Worm (Caenorhabditis elegans) whole organism, mixed stage, embryonic: ENCODE data around the gene irld-45.
"Not testable (repeated sequence)": the region's sequence is repeated elsewhere in the genome, so short reads cannot be mapped to it uniquely, and the experiment has no call there.

ENCODE experiments used
- M03D4.4 ChIP-seq: sonication (generic microtip); optimal IDR thresholded peaks from 2 replicates; lab custom pipeline; 2017; ENCODE audit warnings: mild to moderate bottlenecking, missing genetic modification characterization, missing compliant biosample characterization
- ceh-39 ChIP-seq: fragments of 150-350 bp; optimal IDR thresholded peaks from 2 replicates; lab custom pipeline; 2014; ENCODE audit warnings: missing biosample characterization, missing genetic modification characterization
- ceh-83 ChIP-seq: fragments of 200-800 bp; sonication (Bioruptor generic); optimal IDR thresholded peaks from 2 replicates; lab custom pipeline; 2018; ENCODE audit warnings: mild to moderate bottlenecking, missing genetic modification characterization, missing compliant biosample characterization
- ces-1 ChIP-seq: fragments of 150-350 bp; optimal IDR thresholded peaks from 2 replicates; lab custom pipeline; 2014; ENCODE audit warnings: missing biosample characterization, missing genetic modification reagents, missing genetic modification characterization
- cnd-1 ChIP-seq: fragments of 200-800 bp; sonication (Bioruptor generic); optimal IDR thresholded peaks from 2 replicates; lab custom pipeline; 2018; ENCODE audit warnings: mild to moderate bottlenecking, missing genetic modification characterization, missing compliant biosample characterization
- drap-1 ChIP-seq: fragments of 200-800 bp; sonication (Bioruptor generic); optimal IDR thresholded peaks from 3 replicates; lab custom pipeline; 2018; ENCODE audit warnings: mild to moderate bottlenecking, missing genetic modification characterization, missing compliant biosample characterization
- elt-1 ChIP-seq: sonication (generic microtip); optimal IDR thresholded peaks from 2 replicates; lab custom pipeline; 2017; ENCODE audit warnings: missing genetic modification characterization, mild to moderate bottlenecking, missing compliant biosample characterization, antibody characterized with exemption, moderate library complexity, borderline replicate concordance; ENCODE audit not compliant: insufficient read depth
- elt-3 ChIP-seq: fragments of 150-350 bp; optimal IDR thresholded peaks from 2 replicates; lab custom pipeline; 2014; ENCODE audit warnings: missing biosample characterization, missing genetic modification characterization
- hlh-1 ChIP-seq: fragments of 150-350 bp; optimal IDR thresholded peaks from 2 replicates; lab custom pipeline; 2014; ENCODE audit warnings: missing biosample characterization, missing genetic modification reagents, missing genetic modification characterization
- lin-13 ChIP-seq: fragments of 150-350 bp; optimal IDR thresholded peaks from 2 replicates; lab custom pipeline; 2014; ENCODE audit warnings: missing biosample characterization, missing genetic modification characterization
- lin-32 ChIP-seq: fragments of 200-800 bp; sonication (Bioruptor generic); optimal IDR thresholded peaks from 2 replicates; lab custom pipeline; 2018; ENCODE audit warnings: mild to moderate bottlenecking, missing genetic modification characterization, missing compliant biosample characterization
- lsy-2 ChIP-seq: fragments of 150-350 bp; optimal IDR thresholded peaks from 2 replicates; lab custom pipeline; 2014; ENCODE audit warnings: missing biosample characterization, missing genetic modification characterization
- mep-1 ChIP-seq: fragments of 150-350 bp; optimal IDR thresholded peaks from 2 replicates; lab custom pipeline; 2017; ENCODE audit warnings: missing biosample characterization, missing genetic modification reagents, missing genetic modification characterization, inconsistent platforms
- mls-2 ChIP-seq: sonication (generic microtip); optimal IDR thresholded peaks from 2 replicates; lab custom pipeline; 2016; ENCODE audit warnings: mild to moderate bottlenecking, missing genetic modification characterization, moderate library complexity, missing compliant biosample characterization
- nhr-12 ChIP-seq: fragments of 150-350 bp; optimal IDR thresholded peaks from 2 replicates; lab custom pipeline; 2014; ENCODE audit warnings: missing biosample characterization, missing genetic modification characterization
- nhr-2 ChIP-seq: fragments of 150-350 bp; optimal IDR thresholded peaks from 2 replicates; lab custom pipeline; 2014; ENCODE audit warnings: missing biosample characterization, missing genetic modification characterization
- nhr-237 ChIP-seq: fragments of 150-350 bp; optimal IDR thresholded peaks from 2 replicates; lab custom pipeline; 2014; ENCODE audit warnings: missing biosample characterization, missing genetic modification characterization
- nhr-28 ChIP-seq: fragments of 150-350 bp; optimal IDR thresholded peaks from 2 replicates; lab custom pipeline; 2014; ENCODE audit warnings: missing biosample characterization, missing genetic modification characterization
- nhr-76 ChIP-seq: sonication (generic microtip); optimal IDR thresholded peaks from 2 replicates; lab custom pipeline; 2017; ENCODE audit warnings: missing biosample characterization, missing genetic modification characterization
- pha-4 ChIP-seq: fragments of 150-350 bp; optimal IDR thresholded peaks from 2 replicates; lab custom pipeline; 2018; ENCODE audit warnings: missing biosample characterization, missing genetic modification reagents, missing genetic modification characterization
- sem-2 ChIP-seq: fragments of 200-800 bp; sonication (Bioruptor generic); optimal IDR thresholded peaks from 2 replicates; lab custom pipeline; 2018; ENCODE audit warnings: mild to moderate bottlenecking, missing genetic modification characterization, missing compliant biosample characterization
- snpc-4 ChIP-seq: fragments of 150-350 bp; optimal IDR thresholded peaks from 2 replicates; lab custom pipeline; 2014; ENCODE audit warnings: missing biosample characterization, missing genetic modification characterization
- sptf-1 ChIP-seq: sonication (generic microtip); optimal IDR thresholded peaks from 2 replicates; lab custom pipeline; 2017; ENCODE audit warnings: mild to moderate bottlenecking, missing genetic modification characterization, moderate library complexity, missing compliant biosample characterization
- tbx-8 ChIP-seq: fragments of 200-800 bp; sonication (Bioruptor generic); optimal IDR thresholded peaks from 2 replicates; lab custom pipeline; 2018; ENCODE audit warnings: mild to moderate bottlenecking, missing genetic modification characterization, moderate library complexity, missing compliant biosample characterization
- unc-120 ChIP-seq: sonication (generic microtip); optimal IDR thresholded peaks from 2 replicates; lab custom pipeline; 2017; ENCODE audit warnings: missing genetic modification characterization, missing compliant biosample characterization; ENCODE audit not compliant: poor library complexity, severe bottlenecking
- unc-39 ChIP-seq: fragments of 150-350 bp; optimal IDR thresholded peaks from 2 replicates; lab custom pipeline; 2014; ENCODE audit warnings: missing biosample characterization, missing genetic modification characterization
- unc-62 ChIP-seq: fragments of 150-350 bp; optimal IDR thresholded peaks from 2 replicates; lab custom pipeline; 2014; ENCODE audit warnings: missing biosample characterization, missing genetic modification reagents, missing genetic modification characterization
- zip-8 ChIP-seq: fragments of 150-350 bp; optimal IDR thresholded peaks from 2 replicates; lab custom pipeline; 2014; ENCODE audit warnings: missing biosample characterization, missing genetic modification characterization
- ztf-11 ChIP-seq: fragments of 150-350 bp; optimal IDR thresholded peaks from 2 replicates; lab custom pipeline; 2014; ENCODE audit warnings: missing biosample characterization, missing genetic modification characterization

Gene irld-45

ce11 chrV:1678228-1678627, 30.1 kb downstream of the irld-45 start, which contains the start of gene srw-98:
Gene srw-98, minus strand, starts transcription at chrV:1678328.
- no peak for TF ChIP-seq hlh-1 (tag; lab: Kevin White, UChicago)
- TF ChIP-seq drap-1 = no peak
- no peak for TF ChIP-seq ceh-39 (tag; lab: Kevin White, UChicago)
- no peak for TF ChIP-seq elt-3 (tag; lab: Kevin White, UChicago)
- no peak for TF ChIP-seq ces-1 (GFP tag; lab: Kevin White, UChicago)
- no peak for TF ChIP-seq zip-8 (tag; lab: Kevin White, UChicago)
- no peak for TF ChIP-seq unc-120 (tag; lab: Kevin White, UChicago)
- TF ChIP-seq unc-39 (tag; lab: Kevin White, UChicago) = no peak
- TF ChIP-seq nhr-28 (tag; lab: Kevin White, UChicago) = no peak
- no peak for TF ChIP-seq ceh-83 (GFP tag; lab: Kevin White, UChicago)
- TF ChIP-seq unc-62 (GFP tag; lab: Kevin White, UChicago) = no peak
- TF ChIP-seq sptf-1 (tag; lab: Kevin White, UChicago) = no peak
- no peak for TF ChIP-seq nhr-76 (tag; lab: Kevin White, UChicago)
- no peak for TF ChIP-seq nhr-237 (tag; lab: Kevin White, UChicago)
- no peak for TF ChIP-seq M03D4.4 (tag; lab: Kevin White, UChicago)
- no peak for TF ChIP-seq tbx-8 (GFP tag; lab: Kevin White, UChicago)

DNA sequence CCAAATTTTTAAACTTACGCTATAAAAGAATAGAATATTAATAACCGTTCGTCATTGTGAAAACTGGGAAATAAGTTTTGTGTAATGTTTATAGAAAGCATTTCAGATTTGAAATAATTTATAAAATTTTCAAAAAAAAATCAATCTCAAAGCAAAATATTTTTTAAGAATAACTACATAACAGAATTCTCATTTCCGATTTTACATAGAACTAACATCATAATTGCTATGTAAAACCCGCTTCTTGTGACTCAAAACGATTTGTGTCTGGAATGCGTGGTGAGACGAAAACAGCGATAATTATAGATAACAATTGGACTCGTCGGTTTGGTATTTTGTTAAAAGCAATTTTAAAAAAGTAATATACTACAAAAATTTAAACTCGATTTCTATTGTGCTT, 32.7 kb downstream of the irld-45 start, which contains the start of gene srw-91:
TSS of gene srw-91 (minus strand) at position 101 of the 400 bp plus-strand sequence.
- TF ChIP-seq unc-120 (tag; lab: Kevin White, UChicago) (no peak), unc-62 (GFP tag; lab: Kevin White, UChicago) (no peak), nhr-2 (no peak), drap-1 (no peak), nhr-76 (tag; lab: Kevin White, UChicago) (no peak)

DNA sequence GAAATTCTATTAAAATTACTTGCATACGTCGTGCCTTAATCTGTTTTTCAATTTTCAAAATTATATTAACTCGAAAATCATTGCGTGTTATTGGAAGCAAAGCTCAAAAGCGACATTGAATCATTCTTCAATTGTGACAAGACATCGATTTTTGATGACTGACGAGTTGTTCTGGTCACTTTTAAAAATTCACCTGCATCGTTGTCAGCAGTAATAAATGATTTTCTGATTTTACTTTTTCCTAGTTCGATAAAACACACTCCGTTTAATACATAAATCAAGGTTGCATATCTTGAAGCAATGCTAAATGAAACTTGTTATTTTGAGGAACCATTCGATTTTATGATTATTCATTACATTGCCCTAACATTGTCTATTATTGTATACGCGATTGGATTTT, 34.2 kb downstream of the irld-45 start, which contains the start of gene srh-3:
TSS of gene srh-3 (plus strand) at position 301 of the 400 bp plus-strand sequence.
- no peak for TF ChIP-seq ztf-11 (tag; lab: Kevin White, UChicago)

DNA sequence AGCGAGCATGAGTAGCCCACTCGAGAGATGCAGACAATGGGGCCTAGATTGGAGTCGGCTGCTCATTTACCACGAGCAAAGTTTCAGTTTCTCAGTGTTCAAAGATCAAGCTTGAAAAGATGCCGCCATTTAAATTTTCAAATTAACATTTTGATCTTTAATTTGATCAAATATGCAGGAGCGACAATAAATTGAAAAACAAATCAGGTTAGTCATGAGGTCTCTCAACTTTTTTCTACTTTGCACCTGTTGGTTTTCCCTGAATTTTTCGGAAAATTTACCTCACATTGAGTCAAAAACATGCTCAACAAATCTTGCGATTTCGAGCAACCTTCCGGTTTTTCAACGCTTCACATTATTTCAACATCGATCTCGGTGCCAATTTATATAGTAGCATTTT, 37.2 kb downstream of the irld-45 start, which contains the start of gene srh-5:
TSS of gene srh-5 (plus strand) at position 301 of the 400 bp plus-strand sequence.
- TF ChIP-seq lin-32 (no peak), nhr-12 (tag; lab: Kevin White, UChicago) (no peak), unc-62 (GFP tag; lab: Kevin White, UChicago) (no peak), M03D4.4 (tag; lab: Kevin White, UChicago) (no peak), snpc-4 (tag; lab: Kevin White, UChicago) (no peak), lin-13 (tag; lab: Kevin White, UChicago) (no peak), sem-2 (GFP tag; lab: Kevin White, UChicago) (no peak), unc-120 (tag; lab: Kevin White, UChicago) (no peak), elt-3 (tag; lab: Kevin White, UChicago) (no peak), mep-1 (no peak), pha-4 (tag; lab: Kevin White, UChicago) (no peak), zip-8 (tag; lab: Kevin White, UChicago) (no peak), elt-1 (tag; lab: Kevin White, UChicago) (no peak), tbx-8 (GFP tag; lab: Kevin White, UChicago) (no peak)

- TF ChIP-seq tbx-8 (GFP tag; lab: Kevin White, UChicago); lsy-2; unc-39 (tag; lab: Kevin White, UChicago): not testable (repeated sequence)
Observed at ce11 chrV:1692494-1692893, 44.4 kb downstream of the irld-45 start, which contains the start of gene Y46H3C.5. Gene Y46H3C.5, minus strand, starts transcription at chrV:1692495.

DNA sequence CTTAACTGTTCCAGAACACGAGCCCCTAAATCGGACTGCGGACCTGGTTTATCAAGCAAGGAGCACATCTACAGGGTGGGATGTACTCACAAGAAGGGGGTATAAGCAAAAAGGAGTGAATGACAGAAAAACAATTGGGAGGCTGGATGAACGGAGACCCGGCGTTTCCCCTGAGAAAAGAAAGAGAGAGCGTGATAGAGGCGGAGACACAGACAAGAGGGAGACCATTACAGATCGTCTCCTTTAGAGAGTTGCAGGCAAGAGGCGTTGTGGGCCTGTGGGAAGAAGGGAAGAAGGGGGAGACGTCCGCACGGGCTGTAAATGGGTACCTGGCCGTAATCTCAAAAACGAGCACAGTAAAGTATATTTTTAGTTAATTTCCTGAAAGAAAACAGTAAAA, 45.8 kb downstream of the irld-45 start, which contains the start of gene Y46H3C.7:
TSS of gene Y46H3C.7 (minus strand) at position 147 of the 400 bp plus-strand sequence.
- not testable (repeated sequence) for TF ChIP-seq mls-2 (tag; lab: Kevin White, UChicago); tbx-8 (GFP tag; lab: Kevin White, UChicago); cnd-1 (tag; lab: Kevin White, UChicago)
